Worm (Caenorhabditis elegans): ENCODE data around the gene his-6.

DNA sequence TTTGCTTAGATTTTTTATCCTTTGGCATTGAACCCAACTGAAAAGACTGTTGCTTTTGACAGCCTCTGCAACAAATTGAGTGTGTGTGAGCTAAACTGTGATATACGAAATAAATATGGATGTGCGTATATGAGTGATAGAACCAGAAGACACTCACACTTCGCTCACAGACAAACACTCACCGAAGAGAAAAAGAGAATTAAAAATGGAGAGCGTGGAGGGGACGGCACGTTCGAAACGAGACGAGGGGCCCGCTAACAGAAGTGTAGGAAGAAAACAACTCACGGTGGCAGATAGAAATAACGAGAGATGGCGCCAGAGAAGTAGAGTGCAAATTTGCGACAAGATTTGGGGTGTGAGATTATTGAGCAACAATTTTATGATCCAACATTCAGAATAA, 16.5 kb downstream of the his-6 start:
- TF ChIP-seq tbx-37 (GFP tag; conservative IDR thresholded peaks at IDR 0.05) (no peak), ama-1 (optimal IDR thresholded peaks at IDR 0.05) (no peak), aly-1 (tag; optimal IDR thresholded peaks at IDR 0.05) (no peak), ceh-36 (tag; optimal IDR thresholded peaks at IDR 0.05) (no peak), F13C5.2 (tag; optimal IDR thresholded peaks at IDR 0.05) (no peak), pes-1 (GFP tag; IDR thresholded peaks at IDR 0.05) (no peak), hnd-1 (tag; optimal IDR thresholded peaks at IDR 0.05) (no peak)
